Fruit fly (Drosophila melanogaster) S2 (cell line): ENCODE data around the gene CG7304.

Experiments used
- CG8478 ChIP-seq: fragments of >200 bp; optimal IDR thresholded peaks from 2 replicates; lab custom pipeline; 2018
- CTCF ChIP-seq, 2 experiments: fragments of >200 bp; optimal IDR thresholded peaks; 2 replicates each; lab custom pipeline; 2018

DNA sequence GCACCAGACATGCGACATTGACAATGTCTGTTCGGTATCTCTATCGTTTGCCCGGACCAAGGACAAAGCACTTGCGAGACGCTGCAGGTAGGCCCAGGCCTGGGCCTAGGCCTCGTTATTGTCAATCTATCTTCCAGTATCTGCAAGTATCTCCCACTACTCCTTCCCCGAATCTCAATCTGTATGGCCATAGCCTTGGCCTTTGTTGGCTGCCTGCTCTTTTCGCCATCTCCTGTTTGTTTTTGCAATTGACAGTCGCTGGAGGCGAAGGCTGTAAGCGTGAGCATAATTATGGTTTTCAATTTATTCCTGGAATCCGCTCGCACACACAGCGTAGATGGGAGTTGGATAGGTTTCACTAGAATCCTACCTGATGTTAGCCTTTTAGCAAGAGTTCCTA is 32.5 kb downstream of the CG7304 start:
- TF ChIP-seq CG8478 (lab: Kevin White, UChicago) = no peak
- TF ChIP-seq CTCF (optimal IDR thresholded peaks at IDR 0.05; lab: Kevin White, UChicago) = no peak
